Worm (Caenorhabditis elegans): ENCODE measurements around the gene sma-10.

- TF ChIP-seq him-1 (tag; optimal IDR thresholded peaks at IDR 0.05): no peak
- TF ChIP-seq W03F9.2 (tag; optimal IDR thresholded peaks at IDR 0.05): no peak
Measured at ce11 chrIV:264182-264709, 10.0 kb upstream of the sma-10 start, which contains the start of gene pat-6.
